Fruit fly (Drosophila melanogaster) whole organism, wandering third instar larva: ENCODE data around the gene tomb.

Experiments
- CG9705 ChIP-seq: fragments of 200-800 bp; sonication (Bioruptor generic); optimal IDR thresholded peaks from 2 replicates; lab custom pipeline; 2018; ENCODE audit warnings: missing biosample characterization, mild to moderate bottlenecking, missing genetic modification characterization
- Dfd ChIP-seq: fragments of >200 bp; optimal IDR thresholded peaks from 2 replicates; lab custom pipeline; 2017; ENCODE audit warnings: missing biosample characterization, missing genetic modification characterization
- Dif ChIP-seq: fragments of 200-275, 200-300 bp; sonication (Bioruptor generic); optimal IDR thresholded peaks from 2 replicates; lab custom pipeline; 2018; ENCODE audit warnings: missing biosample characterization, missing genetic modification characterization; ENCODE audit not compliant: partially characterized antibody
- Hnf4 ChIP-seq: fragments of 200-800 bp; sonication (Bioruptor generic); optimal IDR thresholded peaks from 2 replicates; lab custom pipeline; 2016; ENCODE audit warnings: missing biosample characterization, mild to moderate bottlenecking, missing genetic modification characterization
- Myc ChIP-seq: fragments of >200 bp; optimal IDR thresholded peaks from 2 replicates; lab custom pipeline; 2017
- OdsH ChIP-seq: fragments of 200-800 bp; sonication (Bioruptor generic); optimal IDR thresholded peaks from 2 replicates; lab custom pipeline; 2016; ENCODE audit warnings: missing biosample characterization, mild to moderate bottlenecking, missing genetic modification characterization
- Rel ChIP-seq, 2 experiments: fragments of 200-800 bp; sonication (Bioruptor generic) in 1 of 2; optimal IDR thresholded peaks; 2 replicates in 1 of 2; 3 replicates in 1 of 2; lab custom pipeline; 2016 to 2019; ENCODE audit warnings: mild to moderate bottlenecking in 2 of 2, missing biosample characterization in 2 of 2, missing genetic modification characterization in 2 of 2, moderate library complexity in 1 of 2
- Sp1 ChIP-seq: fragments of 200-800 bp; sonication (Bioruptor generic); optimal IDR thresholded peaks from 3 replicates; lab custom pipeline; 2019; ENCODE audit warnings: missing biosample characterization, mild to moderate bottlenecking, missing genetic modification characterization, moderate library complexity
- fru ChIP-seq: fragments of 200-800 bp; sonication (Bioruptor generic); optimal IDR thresholded peaks from 3 replicates; lab custom pipeline; 2016; ENCODE audit warnings: missing biosample characterization, mild to moderate bottlenecking, missing genetic modification characterization
- jim ChIP-seq: fragments of 175-275, 200-325 bp; sonication (Bioruptor generic); optimal IDR thresholded peaks from 2 replicates; lab custom pipeline; 2016; ENCODE audit warnings: missing biosample characterization, mild to moderate bottlenecking, missing genetic modification characterization
- pan ChIP-seq: fragments of >200 bp; optimal IDR thresholded peaks from 2 replicates; lab custom pipeline; 2017
- sv ChIP-seq: fragments of 200-800 bp; sonication (Bioruptor generic); optimal IDR thresholded peaks from 3 replicates; lab custom pipeline; 2016; ENCODE audit warnings: missing biosample characterization, missing genetic modification characterization

DNA sequence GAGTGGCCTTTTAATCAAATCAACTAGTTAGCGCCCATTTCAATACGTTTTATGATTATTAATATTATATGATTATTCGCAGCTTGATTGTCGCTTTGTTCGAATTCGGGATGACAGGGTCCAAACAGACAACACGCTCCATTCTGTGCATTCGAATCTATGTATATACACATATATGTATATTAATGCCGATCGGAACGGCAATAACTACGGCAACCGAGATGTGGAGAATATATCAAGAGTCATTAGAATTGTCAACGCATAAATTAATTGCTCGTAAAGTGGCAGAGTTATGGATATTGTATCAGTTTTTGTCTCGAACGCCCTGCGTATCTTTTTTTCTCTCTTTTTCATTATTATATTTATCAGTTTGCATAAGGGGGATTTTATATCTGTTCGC lies 33.7 kb downstream of the tomb start:
- no peak for TF ChIP-seq CG9705 (GFP tag; lab: Kevin White, UChicago)
- no peak for TF ChIP-seq Sp1 (GFP tag; lab: Kevin White, UChicago)
- TF ChIP-seq Rel (GFP tag; optimal IDR thresholded peaks at IDR 0.05; lab: Kevin White, UChicago), result no peak
- TF ChIP-seq Rel (tag; optimal IDR thresholded peaks at IDR 0.05; lab: Kevin White, UChicago), result no peak
- TF ChIP-seq Myc, result no peak
- TF ChIP-seq Dfd (GFP tag; lab: Kevin White, UChicago), result no peak
- no peak for TF ChIP-seq Dif
- TF ChIP-seq Hnf4 (GFP tag; lab: Kevin White, UChicago), result no peak
- TF ChIP-seq pan (lab: Kevin White, UChicago), result no peak
- TF ChIP-seq fru (GFP tag; lab: Kevin White, UChicago), result no peak
- no peak for TF ChIP-seq sv (GFP tag; lab: Kevin White, UChicago)
- TF ChIP-seq OdsH (GFP tag; lab: Kevin White, UChicago), result no peak
- no peak for TF ChIP-seq jim
